Fruit fly (Drosophila melanogaster): ENCODE results near the gene poe.

The poe gene

dm6 chr2L:8085466-8086164 lies 14.2 kb upstream of the poe start (continued):
- TF ChIP-seq gcm (GFP tag; optimal IDR thresholded peaks at IDR 0.05), result peak; percentile 5
- no peak for TF ChIP-seq sna (GFP tag; IDR thresholded peaks at IDR 0.05; ENCODE audit: partially characterized antibody)
- no peak for TF ChIP-seq ab (GFP tag; optimal IDR thresholded peaks at IDR 0.05)
- TF ChIP-seq Optix (GFP tag; IDR thresholded peaks at IDR 0.05), result no peak
- no peak for TF ChIP-seq CG9876 (GFP tag; optimal IDR thresholded peaks at IDR 0.05)
- TF ChIP-seq shn (GFP tag; optimal IDR thresholded peaks at IDR 0.05), result no peak
- TF ChIP-seq Six4 (GFP tag; optimal IDR thresholded peaks at IDR 0.05), result no peak
- TF ChIP-seq CG30403 (GFP tag; optimal IDR thresholded peaks at IDR 0.05), result no peak
- TF ChIP-seq CG13775 (GFP tag; optimal IDR thresholded peaks at IDR 0.05), result no peak
- TF ChIP-seq CG10543 (GFP tag; optimal IDR thresholded peaks at IDR 0.05), result no peak
- TF ChIP-seq CG12659 (GFP tag; optimal IDR thresholded peaks at IDR 0.05), result no peak
- TF ChIP-seq CG17912 (GFP tag; optimal IDR thresholded peaks at IDR 0.05), result no peak
- no peak for TF ChIP-seq ttk (GFP tag; IDR thresholded peaks at IDR 0.05)
- 0 out of 3 replicates have a peak, but pooled peaks have one; percentile 4 for TF ChIP-seq CG17361 (GFP tag; IDR thresholded peaks at IDR 0.05)
- peak; percentile 9 for TF ChIP-seq CG13894 (tag; optimal IDR thresholded peaks at IDR 0.05)
- no peak for TF ChIP-seq rib (GFP tag; IDR thresholded peaks at IDR 0.05)
- TF ChIP-seq slou (GFP tag; optimal IDR thresholded peaks at IDR 0.05), result no peak
- TF ChIP-seq CG17186 (GFP tag; optimal IDR thresholded peaks at IDR 0.05), result no peak
- no peak for TF ChIP-seq Dp (GFP tag; optimal IDR thresholded peaks at IDR 0.05)
- no peak for TF ChIP-seq sc (optimal IDR thresholded peaks at IDR 0.05)
- TF ChIP-seq sc (GFP tag; optimal IDR thresholded peaks at IDR 0.05), result no peak
- no peak for TF ChIP-seq CG6813 (GFP tag; optimal IDR thresholded peaks at IDR 0.05)
- no peak for TF ChIP-seq Jarid2 (GFP tag; optimal IDR thresholded peaks at IDR 0.05)
- no peak for TF ChIP-seq CkIIα-i1 (GFP tag; IDR thresholded peaks at IDR 0.05)
- TF ChIP-seq jumu (GFP tag; optimal IDR thresholded peaks at IDR 0.05), result no peak
- TF ChIP-seq CG13296 (GFP tag; optimal IDR thresholded peaks at IDR 0.05), result no peak

- TF ChIP-seq emc (GFP tag; optimal IDR thresholded peaks at IDR 0.05), result no peak
- TF ChIP-seq shn (GFP tag; optimal IDR thresholded peaks at IDR 0.05), result peak; percentile 12
- 0 out of 3 replicates have a peak, but pooled peaks have one; percentile 47 for TF ChIP-seq CG2199 (GFP tag; IDR thresholded peaks at IDR 0.05)
- TF ChIP-seq CG9727 (GFP tag; optimal IDR thresholded peaks at IDR 0.05), result peak; percentile 30
- TF ChIP-seq pnt (GFP tag; optimal IDR thresholded peaks at IDR 0.05), result no peak
- no peak for TF ChIP-seq sd (tag; optimal IDR thresholded peaks at IDR 0.05)
- no peak for TF ChIP-seq vfl (GFP tag; optimal IDR thresholded peaks at IDR 0.05)
- TF ChIP-seq CG7839 (tag; optimal IDR thresholded peaks at IDR 0.05), result no peak
- no peak for TF ChIP-seq CG13296 (GFP tag; optimal IDR thresholded peaks at IDR 0.05)
- TF ChIP-seq D19B (GFP tag; optimal IDR thresholded peaks at IDR 0.05), result peak; percentile 19
- TF ChIP-seq gcm (GFP tag; optimal IDR thresholded peaks at IDR 0.05), result peak; percentile 87
- peak; percentile 76 for TF ChIP-seq CG4707 (GFP tag; optimal IDR thresholded peaks at IDR 0.05)
- peak; percentile 22 for TF ChIP-seq gem (tag; optimal IDR thresholded peaks at IDR 0.05)
- peak; percentile 42; the same call in 1 of the 3 replicates for TF ChIP-seq CG34422 (GFP tag; IDR thresholded peaks at IDR 0.05)
- peak; percentile 68 for TF ChIP-seq Med (GFP tag)
- TF ChIP-seq CG18619 (GFP tag; optimal IDR thresholded peaks at IDR 0.05), result no peak
- TF ChIP-seq Xbp1 (GFP tag; optimal IDR thresholded peaks at IDR 0.05), result no peak
- peak; percentile 20; the same call in 1 of the 2 replicates for TF ChIP-seq Adf1 (GFP tag; IDR thresholded peaks at IDR 0.05)
- TF ChIP-seq insv (GFP tag; optimal IDR thresholded peaks at IDR 0.05), result peak; percentile 63 to 93
- TF ChIP-seq Fer2 (tag; optimal IDR thresholded peaks at IDR 0.05), result no peak
- peak; percentile 85 for TF ChIP-seq crol (GFP tag; IDR thresholded peaks at IDR 0.05)
- TF ChIP-seq PHDP (tag; optimal IDR thresholded peaks at IDR 0.05), result no peak
- TF ChIP-seq H15 (GFP tag; IDR thresholded peaks at IDR 0.05), result no peak
- no peak for TF ChIP-seq pb (GFP tag; optimal IDR thresholded peaks at IDR 0.05)
- TF ChIP-seq CG5245 (GFP tag; optimal IDR thresholded peaks at IDR 0.05), result no peak
Measured at dm6 chr2L:8084349-8085203, 13.2 kb upstream of the poe start.
